Fruit fly (Drosophila melanogaster) whole organism, prepupa: ENCODE data around the gene CG10588.

Experiments used
- Blimp-1 ChIP-seq: fragments of 200-800 bp; sonication (Bioruptor generic); optimal IDR thresholded peaks from 3 replicates; lab custom pipeline; 2017; ENCODE audit warnings: missing biosample characterization, missing genetic modification characterization, mild to moderate bottlenecking, moderate library complexity, missing genetic modification reagents
- CG10631 ChIP-seq: fragments of 200-800 bp; sonication (Bioruptor generic); optimal IDR thresholded peaks from 2 replicates; lab custom pipeline; 2016; ENCODE audit warnings: missing biosample characterization, missing genetic modification characterization
- CG10669 ChIP-seq: fragments of 200-800 bp; sonication (Bioruptor generic); optimal IDR thresholded peaks from 3 replicates; lab custom pipeline; 2018; ENCODE audit warnings: missing biosample characterization, mild to moderate bottlenecking, missing genetic modification characterization, moderate library complexity
- CG11762 ChIP-seq: fragments of 200-800 bp; sonication (Bioruptor generic); optimal IDR thresholded peaks from 3 replicates; lab custom pipeline; 2016; ENCODE audit warnings: missing biosample characterization, missing genetic modification characterization; ENCODE audit not compliant: insufficient read depth
- CG11902 ChIP-seq: fragments of 200-800 bp; sonication (Bioruptor generic); optimal IDR thresholded peaks from 3 replicates; lab custom pipeline; 2016; ENCODE audit warnings: missing biosample characterization, missing genetic modification characterization
- CG15336 ChIP-seq: fragments of 200-800 bp; sonication (Bioruptor generic); IDR thresholded peaks from 2 replicates; pipeline ENCODE4 v1.3.6; 2022; ENCODE audit warnings: missing biosample characterization, missing genetic modification characterization
- CG1621 ChIP-seq: fragments of 200-800 bp; sonication (Bioruptor generic); optimal IDR thresholded peaks from 3 replicates; lab custom pipeline; 2018; ENCODE audit warnings: missing biosample characterization, mild to moderate bottlenecking, missing genetic modification characterization
- CG16779 ChIP-seq: fragments of 200-800 bp; sonication (Bioruptor generic); optimal IDR thresholded peaks from 3 replicates; lab custom pipeline; 2017; ENCODE audit warnings: missing biosample characterization, mild to moderate bottlenecking, missing genetic modification characterization
- CG3032 ChIP-seq: fragments of 200-800 bp; optimal IDR thresholded peaks from 2 replicates; lab custom pipeline; 2019; ENCODE audit warnings: missing biosample characterization, mild to moderate bottlenecking, missing genetic modification characterization, moderate library complexity
- CG31627 ChIP-seq: fragments of 200-800 bp; sonication (Bioruptor generic); optimal IDR thresholded peaks from 3 replicates; lab custom pipeline; 2016; ENCODE audit warnings: missing biosample characterization, missing genetic modification characterization
- CG34406 ChIP-seq: fragments of 200-800 bp; sonication (Bioruptor generic); optimal IDR thresholded peaks from 3 replicates; lab custom pipeline; 2016; ENCODE audit warnings: missing biosample characterization, missing genetic modification characterization
- CG3919 ChIP-seq: fragments of 200-800 bp; sonication (Bioruptor generic); optimal IDR thresholded peaks from 3 replicates; lab custom pipeline; 2016; ENCODE audit warnings: missing biosample characterization, missing genetic modification characterization
- CG4318 ChIP-seq: fragments of 200-800 bp; sonication (Bioruptor generic); optimal IDR thresholded peaks from 3 replicates; lab custom pipeline; 2017; ENCODE audit warnings: missing biosample characterization, mild to moderate bottlenecking, missing genetic modification characterization
- CG6792 ChIP-seq: fragments of 200-800 bp; sonication (Bioruptor generic); optimal IDR thresholded peaks from 3 replicates; lab custom pipeline; 2016; ENCODE audit warnings: missing biosample characterization, missing genetic modification characterization
- CG6808 ChIP-seq: fragments of 200-800 bp; sonication (Bioruptor generic); optimal IDR thresholded peaks from 3 replicates; lab custom pipeline; 2017; ENCODE audit warnings: missing biosample characterization, missing genetic modification characterization, mild to moderate bottlenecking, moderate library complexity, missing genetic modification reagents
- CG6854 ChIP-seq: fragments of 200-800 bp; sonication (Bioruptor generic); optimal IDR thresholded peaks from 2 replicates; lab custom pipeline; 2017; ENCODE audit warnings: missing biosample characterization, mild to moderate bottlenecking, missing genetic modification characterization
- CG7368 ChIP-seq: fragments of 200-800 bp; sonication (Bioruptor generic); optimal IDR thresholded peaks from 3 replicates; lab custom pipeline; 2016; ENCODE audit warnings: missing biosample characterization, missing genetic modification characterization
- CG8319 ChIP-seq: fragments of 200-800 bp; sonication (Bioruptor generic); optimal IDR thresholded peaks from 3 replicates; lab custom pipeline; 2016; ENCODE audit warnings: missing biosample characterization, missing genetic modification characterization
- CG8632 ChIP-seq: fragments of 200-800 bp; sonication (Bioruptor generic); optimal IDR thresholded peaks from 3 replicates; lab custom pipeline; 2016; ENCODE audit warnings: missing biosample characterization, missing genetic modification characterization
- CG9139 ChIP-seq: fragments of 200-800 bp; sonication (Bioruptor generic); optimal IDR thresholded peaks from 3 replicates; lab custom pipeline; 2017; ENCODE audit warnings: missing biosample characterization, mild to moderate bottlenecking, missing genetic modification characterization
- Eip78C ChIP-seq: fragments of 200-800 bp; sonication (Bioruptor generic); peaks from one replicate; lab custom pipeline; 2016; ENCODE audit warnings: missing biosample characterization, missing genetic modification characterization
- Gug ChIP-seq: fragments of 200-800 bp; sonication (Bioruptor generic); IDR thresholded peaks from 2 replicates; pipeline ENCODE4 v1.3.6; 2022; ENCODE audit warnings: missing biosample characterization, missing genetic modification characterization
- Hr38 ChIP-seq: sonication (Bioruptor generic); optimal IDR thresholded peaks from 2 replicates; lab custom pipeline; 2016; ENCODE audit warnings: missing biosample characterization, missing genetic modification characterization
- Hr39 ChIP-seq: fragments of 200-800 bp; sonication (Bioruptor generic); optimal IDR thresholded peaks from 2 replicates; lab custom pipeline; 2016; ENCODE audit warnings: missing biosample characterization, missing genetic modification characterization
- Hr4 ChIP-seq: fragments of 200-800 bp; sonication (Bioruptor generic); optimal IDR thresholded peaks from 3 replicates; lab custom pipeline; 2016; ENCODE audit warnings: missing biosample characterization, missing genetic modification characterization
- Lpt ChIP-seq: fragments of 200-800 bp; sonication (Bioruptor generic); optimal IDR thresholded peaks from 3 replicates; lab custom pipeline; 2016; ENCODE audit warnings: missing biosample characterization, missing genetic modification characterization
- Met ChIP-seq: fragments of 200-800 bp; sonication (Bioruptor generic); optimal IDR thresholded peaks from 3 replicates; lab custom pipeline; 2016; ENCODE audit warnings: missing biosample characterization, missing genetic modification characterization
- Smox ChIP-seq: fragments of 200-800 bp; sonication (Bioruptor generic); optimal IDR thresholded peaks from 3 replicates; lab custom pipeline; 2016; ENCODE audit warnings: missing biosample characterization, missing genetic modification characterization
- Sox102F ChIP-seq: fragments of 200-800 bp; sonication (Bioruptor generic); optimal IDR thresholded peaks from 2 replicates; lab custom pipeline; 2016; ENCODE audit warnings: missing biosample characterization, mild to moderate bottlenecking, missing genetic modification characterization
- Sox14 ChIP-seq: fragments of 200-800 bp; sonication (Bioruptor generic); optimal IDR thresholded peaks from 3 replicates; lab custom pipeline; 2016; ENCODE audit warnings: missing biosample characterization, missing genetic modification characterization
- Sox15 ChIP-seq: fragments of 200-800 bp; sonication (Bioruptor generic); optimal IDR thresholded peaks from 3 replicates; lab custom pipeline; 2016; ENCODE audit warnings: missing biosample characterization, missing genetic modification characterization
- achi ChIP-seq: fragments of 200-800 bp; sonication (Bioruptor generic); optimal IDR thresholded peaks from 3 replicates; lab custom pipeline; 2016; ENCODE audit warnings: missing biosample characterization, missing genetic modification characterization
- acj6 ChIP-seq: fragments of 200-800 bp; sonication (Bioruptor generic); optimal IDR thresholded peaks from 3 replicates; lab custom pipeline; 2016; ENCODE audit warnings: missing biosample characterization, missing genetic modification characterization
- cyc ChIP-seq: fragments of 200-800 bp; sonication (Bioruptor generic); optimal IDR thresholded peaks from 3 replicates; lab custom pipeline; 2016; ENCODE audit warnings: missing biosample characterization, missing genetic modification characterization
- dac ChIP-seq: fragments of 200-800 bp; sonication (Bioruptor generic); optimal IDR thresholded peaks from 2 replicates; lab custom pipeline; 2017; ENCODE audit warnings: missing biosample characterization, mild to moderate bottlenecking, missing genetic modification characterization
- dsx ChIP-seq: fragments of 200-800 bp; optimal IDR thresholded peaks from 3 replicates; lab custom pipeline; 2019; ENCODE audit warnings: missing biosample characterization, mild to moderate bottlenecking, missing genetic modification characterization, moderate library complexity; ENCODE audit not compliant: poor library complexity, severe bottlenecking
- esn ChIP-seq: fragments of 200-800 bp; sonication (Bioruptor generic); optimal IDR thresholded peaks from 2 replicates; lab custom pipeline; 2016; ENCODE audit warnings: missing biosample characterization, mild to moderate bottlenecking, missing genetic modification characterization, moderate library complexity
- fd59A ChIP-seq: fragments of 200-800 bp; sonication (Bioruptor generic); optimal IDR thresholded peaks from 2 replicates; lab custom pipeline; 2017; ENCODE audit warnings: missing biosample characterization, mild to moderate bottlenecking, missing genetic modification characterization, missing genetic modification reagents
- fd85E ChIP-seq: fragments of 200-800 bp; sonication (Bioruptor generic); optimal IDR thresholded peaks from 3 replicates; lab custom pipeline; 2016; ENCODE audit warnings: missing biosample characterization, missing genetic modification characterization
- fkh ChIP-seq: fragments of 200-800 bp; sonication (Bioruptor generic); optimal IDR thresholded peaks from 3 replicates; lab custom pipeline; 2017; ENCODE audit warnings: missing biosample characterization, mild to moderate bottlenecking, missing genetic modification characterization, moderate library complexity
- lz ChIP-seq: fragments of 200-800 bp; sonication (Bioruptor generic); optimal IDR thresholded peaks from 3 replicates; lab custom pipeline; 2016; ENCODE audit warnings: missing biosample characterization, missing genetic modification characterization
- net ChIP-seq: fragments of 200-800 bp; sonication (Bioruptor generic); optimal IDR thresholded peaks from 3 replicates; lab custom pipeline; 2016; ENCODE audit warnings: missing biosample characterization, missing genetic modification characterization
- pdm3 ChIP-seq: fragments of 200-800 bp; sonication (Bioruptor generic); optimal IDR thresholded peaks from 3 replicates; lab custom pipeline; 2016; ENCODE audit warnings: missing biosample characterization, missing genetic modification characterization
- spab ChIP-seq: fragments of 200-800 bp; sonication (Bioruptor generic); optimal IDR thresholded peaks from 2 replicates; lab custom pipeline; 2017; ENCODE audit warnings: missing biosample characterization, mild to moderate bottlenecking, missing genetic modification characterization, missing genetic modification reagents
- ss ChIP-seq, 2 experiments: fragments of 200-800 bp; sonication (Bioruptor generic); optimal IDR thresholded peaks; 2 replicates in 1 of 2; 3 replicates in 1 of 2; lab custom pipeline; 2017 to 2018; ENCODE audit warnings: mild to moderate bottlenecking in 2 of 2, missing biosample characterization in 2 of 2, missing genetic modification characterization in 2 of 2, moderate library complexity in 1 of 2
- svp ChIP-seq: fragments of 200-800 bp; sonication (Bioruptor generic); peaks from one replicate; lab custom pipeline; 2016; ENCODE audit warnings: missing biosample characterization, missing genetic modification characterization

CG10588 gene

dm6 chr3L:20933706-20934105, 23.0 kb upstream of the CG10588 start (continued):
- TF ChIP-seq CG10631 (no peak), Sox14 (peak; percentile 23), Blimp-1 (GFP tag; lab: Kevin White, UChicago) (no peak), Hr4 (GFP tag; lab: Kevin White, UChicago) (peak; percentile 56), cyc (GFP tag; lab: Kevin White, UChicago) (peak; percentile 10), dac (GFP tag; lab: Kevin White, UChicago) (peak; percentile 24), acj6 (GFP tag; lab: Kevin White, UChicago) (peak; percentile 16), CG15336 (GFP tag; lab: Robert Waterston, UW) (peak; percentile 56; the same call in 1 of the 2 replicates), Smox (peak; percentile 17), lz (peak; percentile 26), CG8632 (GFP tag; lab: Kevin White, UChicago) (peak; percentile 16), CG1621 (no peak), CG16779 (tag; lab: Kevin White, UChicago) (no peak), CG3032 (tag; lab: Kevin White, UChicago) (peak; percentile 34), Gug (GFP tag; lab: Robert Waterston, UW) (0 out of 2 replicates have a peak, but pooled peaks have one; percentile 17), dsx (no peak), Eip78C (peak; percentile 89), CG6808 (peak; percentile 43), CG6792 (GFP tag; lab: Kevin White, UChicago) (peak; percentile 26), Hr38 (GFP tag; lab: Kevin White, UChicago) (no peak), CG9139 (GFP tag; lab: Kevin White, UChicago) (peak; percentile 4), Lpt (GFP tag; lab: Kevin White, UChicago) (no peak), CG11902 (GFP tag; lab: Kevin White, UChicago) (no peak), Sox102F (GFP tag; lab: Kevin White, UChicago) (peak; percentile 52), achi (GFP tag; lab: Kevin White, UChicago) (peak; percentile 41), CG11762 (GFP tag; lab: Kevin White, UChicago) (no peak), CG7368 (GFP tag; lab: Kevin White, UChicago) (peak; percentile 17), pdm3 (GFP tag; lab: Kevin White, UChicago) (peak; percentile 28), Sox15 (no peak), CG31627 (GFP tag; lab: Kevin White, UChicago) (no peak), CG4318 (GFP tag; lab: Kevin White, UChicago) (no peak), fkh (GFP tag; lab: Kevin White, UChicago) (no peak), net (GFP tag; lab: Kevin White, UChicago) (peak; percentile 32)
- TF ChIP-seq, all 60 proteins: peak for 38

dm6 chr3L:20942076-20942475, 14.7 kb upstream of the CG10588 start:
- TF ChIP-seq net (GFP tag; lab: Kevin White, UChicago) (no peak), CG4318 (GFP tag; lab: Kevin White, UChicago) (no peak), cyc (GFP tag; lab: Kevin White, UChicago) (no peak)

- TF ChIP-seq Met (GFP tag; lab: Kevin White, UChicago) (no peak), Sox14 (no peak), CG16779 (tag; lab: Kevin White, UChicago) (no peak), Hr39 (GFP tag; lab: Kevin White, UChicago) (no peak), CG15336 (GFP tag; lab: Robert Waterston, UW) (no peak), CG3919 (GFP tag; lab: Kevin White, UChicago) (peak; percentile 11), Smox (no peak), CG6808 (peak; percentile 19), svp (peak; percentile 36), esn (GFP tag; lab: Kevin White, UChicago) (peak; percentile 20), CG6854 (peak; percentile 4), fd59A (GFP tag; lab: Kevin White, UChicago) (peak; percentile 15), CG8319 (GFP tag; lab: Kevin White, UChicago) (no peak), ss (GFP tag; optimal IDR thresholded peaks at IDR 0.05; lab: Kevin White, UChicago) (peak in 1 of 2 experiments; percentile 36), CG10669 (GFP tag; lab: Kevin White, UChicago) (peak; percentile 22), achi (GFP tag; lab: Kevin White, UChicago) (peak; percentile 5), CG34406 (GFP tag; lab: Kevin White, UChicago) (peak; percentile 21), spab (GFP tag; lab: Kevin White, UChicago) (peak; percentile 14), fkh (GFP tag; lab: Kevin White, UChicago) (peak; percentile 94), Eip78C (peak; percentile 85), fd85E (no peak), CG6792 (GFP tag; lab: Kevin White, UChicago) (peak; percentile 16)
Observed at dm6 chr3L:20944180-20944579, 12.6 kb upstream of the CG10588 start.
